Fruit fly (Drosophila melanogaster) whole organism, embryonic: ENCODE results near the gene zyd.

ENCODE experiments used
- C15 ChIP-seq: fragments of 200-800 bp; sonication (Bioruptor generic); IDR thresholded peaks from 3 replicates; pipeline ENCODE4 v1.3.6; 2022; ENCODE audit warnings: missing biosample characterization, missing genetic modification characterization
- CG10959 ChIP-seq: fragments of 200-800 bp; sonication (Bioruptor generic); IDR thresholded peaks from 2 replicates; pipeline ENCODE4 v1.3.6; 2022; ENCODE audit warnings: missing biosample characterization, missing genetic modification characterization
- CG14710 ChIP-seq: fragments of 200-800 bp; sonication (Bioruptor generic); optimal IDR thresholded peaks from 3 replicates; lab custom pipeline; 2019; ENCODE audit warnings: missing biosample characterization, mild to moderate bottlenecking, missing genetic modification characterization, moderate library complexity
- CG1647 ChIP-seq: fragments of 200-800 bp; sonication (Bioruptor generic); optimal IDR thresholded peaks from 3 replicates; lab custom pipeline; 2016; ENCODE audit warnings: missing biosample characterization, missing genetic modification characterization
- CG16863 ChIP-seq: fragments of 200-800 bp; sonication (Bioruptor generic); optimal IDR thresholded peaks from 3 replicates; lab custom pipeline; 2016; ENCODE audit warnings: missing biosample characterization, missing genetic modification characterization
- CG17359 ChIP-seq: fragments of 200-800 bp; sonication (Bioruptor generic); optimal IDR thresholded peaks from 3 replicates; lab custom pipeline; 2018; ENCODE audit warnings: missing biosample characterization, mild to moderate bottlenecking, missing genetic modification characterization, moderate library complexity
- CG17612 ChIP-seq: fragments of 200-800 bp; sonication (Bioruptor generic); IDR thresholded peaks from 2 replicates; pipeline ENCODE4 v1.3.6; 2022; ENCODE audit warnings: missing biosample characterization, missing genetic modification characterization
- CG32532 ChIP-seq: fragments of 200-800 bp; sonication (Bioruptor generic); IDR thresholded peaks from 2 replicates; pipeline ENCODE4 v1.3.6; 2022; ENCODE audit warnings: missing biosample characterization, missing genetic modification characterization
- CG34224 ChIP-seq: fragments of 200-800 bp; sonication (Bioruptor generic); IDR thresholded peaks from 3 replicates; pipeline ENCODE4 v1.3.6; 2022; ENCODE audit warnings: missing biosample characterization, missing genetic modification characterization; ENCODE audit not compliant: partially characterized antibody
- CG34376 ChIP-seq: fragments of 200-800 bp; sonication (Bioruptor generic); optimal IDR thresholded peaks from 2 replicates; lab custom pipeline; 2018; ENCODE audit warnings: missing biosample characterization, mild to moderate bottlenecking, missing genetic modification characterization
- CG3838 ChIP-seq: fragments of 200-800 bp; sonication (Bioruptor generic); optimal IDR thresholded peaks from 3 replicates; lab custom pipeline; 2016; ENCODE audit warnings: missing biosample characterization, missing genetic modification characterization
- CG3847 ChIP-seq: fragments of 200-800 bp; sonication (Bioruptor generic); IDR thresholded peaks from 2 replicates; pipeline ENCODE4 v1.3.6; 2022; ENCODE audit warnings: missing biosample characterization, missing genetic modification characterization
- CG7928 ChIP-seq: fragments of 200-800 bp; sonication (Bioruptor generic); optimal IDR thresholded peaks from 2 replicates; lab custom pipeline; 2017; ENCODE audit warnings: missing biosample characterization, mild to moderate bottlenecking, missing genetic modification characterization
- CG8290 ChIP-seq, 3 experiments: fragments of 200-800 bp; sonication (Bioruptor generic); optimal IDR thresholded peaks; 2 replicates each; lab custom pipeline; 2016 to 2019; ENCODE audit warnings: missing biosample characterization in 3 of 3, missing genetic modification characterization in 3 of 3, mild to moderate bottlenecking in 2 of 3, moderate library complexity in 1 of 3
- CG8359 ChIP-seq: fragments of 200-800 bp; sonication (Bioruptor generic); optimal IDR thresholded peaks from 2 replicates; lab custom pipeline; 2017; ENCODE audit warnings: missing biosample characterization, mild to moderate bottlenecking, missing genetic modification characterization, borderline replicate concordance
- CG9609 ChIP-seq: fragments of 200-800 bp; sonication (Bioruptor generic); optimal IDR thresholded peaks from 3 replicates; lab custom pipeline; 2016; ENCODE audit warnings: missing biosample characterization, missing genetic modification characterization
- Camta ChIP-seq: fragments of 200-800 bp; sonication (Bioruptor generic); optimal IDR thresholded peaks from 2 replicates; lab custom pipeline; 2016; ENCODE audit warnings: missing biosample characterization, missing genetic modification characterization
- CoRest ChIP-seq: fragments of 200-800 bp; sonication (Bioruptor generic); optimal IDR thresholded peaks from 3 replicates; lab custom pipeline; 2018; ENCODE audit warnings: missing biosample characterization, mild to moderate bottlenecking, missing genetic modification characterization, moderate library complexity
- D19B ChIP-seq: fragments of 200-800 bp; sonication (Bioruptor generic); optimal IDR thresholded peaks from 2 replicates; lab custom pipeline; 2017; ENCODE audit warnings: missing biosample characterization, mild to moderate bottlenecking, missing genetic modification characterization
- Dbx ChIP-seq: fragments of 200-800 bp; sonication (Bioruptor generic); IDR thresholded peaks from 3 replicates; pipeline ENCODE4 v1.3.6; 2022; ENCODE audit warnings: missing biosample characterization, missing genetic modification characterization
- Dref ChIP-seq: fragments of 200-800 bp; sonication (Bioruptor generic); IDR thresholded peaks from 2 replicates; pipeline ENCODE4 v1.3.6; 2022; ENCODE audit warnings: missing biosample characterization, missing genetic modification characterization
- E2f1 ChIP-seq: fragments of 200-800 bp; sonication (Bioruptor generic); IDR thresholded peaks from 2 replicates; pipeline ENCODE4 v1.3.6; 2022; ENCODE audit warnings: missing biosample characterization, missing genetic modification characterization
- GATAe ChIP-seq: fragments of 200-800 bp; sonication (Bioruptor generic); conservative IDR thresholded peaks from 2 replicates; pipeline ENCODE4 v1.3.6; 2022; ENCODE audit warnings: missing biosample characterization, missing genetic modification characterization
- HLH4C ChIP-seq: fragments of 200-800 bp; sonication (Bioruptor generic); IDR thresholded peaks from 3 replicates; pipeline ENCODE4 v1.3.6; 2022; ENCODE audit warnings: missing biosample characterization, missing genetic modification characterization; ENCODE audit not compliant: partially characterized antibody
- Hmx ChIP-seq: fragments of 200-800 bp; sonication (Bioruptor generic); optimal IDR thresholded peaks from 2 replicates; lab custom pipeline; 2016; ENCODE audit warnings: missing biosample characterization, missing genetic modification characterization
- Hr3 ChIP-seq: fragments of 200-800 bp; sonication (Bioruptor generic); optimal IDR thresholded peaks from 3 replicates; lab custom pipeline; 2016; ENCODE audit warnings: missing biosample characterization, missing genetic modification characterization
- MESR4 ChIP-seq: fragments of 200-800 bp; sonication (Bioruptor generic); optimal IDR thresholded peaks from 2 replicates; lab custom pipeline; 2018; ENCODE audit warnings: missing biosample characterization, mild to moderate bottlenecking, missing genetic modification characterization, moderate library complexity
- NC2β ChIP-seq: fragments of 200-800 bp; sonication (Bioruptor generic); optimal IDR thresholded peaks from 2 replicates; lab custom pipeline; 2016; ENCODE audit warnings: missing biosample characterization, missing genetic modification characterization
- Pdp1 ChIP-seq, 2 experiments: fragments of 200-800 bp; sonication (Bioruptor generic); optimal IDR thresholded peaks; 3 replicates each; lab custom pipeline; 2016; ENCODE audit warnings: missing biosample characterization in 2 of 2, missing genetic modification characterization in 2 of 2, mild to moderate bottlenecking in 1 of 2, moderate library complexity in 1 of 2
- ase ChIP-seq: fragments of 200-800 bp; sonication (Bioruptor generic); IDR thresholded peaks from 3 replicates; pipeline ENCODE4 v1.3.6; 2022; ENCODE audit warnings: missing biosample characterization, missing genetic modification characterization
- bbx ChIP-seq: fragments of 200-800 bp; sonication (Bioruptor generic); IDR thresholded peaks from 2 replicates; pipeline ENCODE4 v1.3.6; 2022; ENCODE audit warnings: missing biosample characterization, missing genetic modification characterization; ENCODE audit not compliant: partially characterized antibody
- corto ChIP-seq: fragments of 200-800 bp; sonication (Bioruptor generic); optimal IDR thresholded peaks from 2 replicates; lab custom pipeline; 2016; ENCODE audit warnings: missing biosample characterization, mild to moderate bottlenecking, missing genetic modification characterization, moderate library complexity
- exex ChIP-seq: fragments of 200-800 bp; sonication (Bioruptor generic); optimal IDR thresholded peaks from 4 replicates; lab custom pipeline; 2018; ENCODE audit warnings: missing biosample characterization, mild to moderate bottlenecking, missing genetic modification characterization, moderate library complexity
- fru ChIP-seq: fragments of >200 bp; optimal IDR thresholded peaks from 2 replicates; lab custom pipeline; 2017
- gcm2 ChIP-seq: fragments of 200-800 bp; sonication (Bioruptor generic); optimal IDR thresholded peaks from 2 replicates; lab custom pipeline; 2016; ENCODE audit warnings: missing biosample characterization, missing genetic modification characterization
- grn ChIP-seq: fragments of 200-800 bp; sonication (Bioruptor generic); optimal IDR thresholded peaks from 3 replicates; lab custom pipeline; 2017; ENCODE audit warnings: missing biosample characterization, missing genetic modification characterization
- gsb-n ChIP-seq: fragments of 200-800 bp; sonication (Bioruptor generic); optimal IDR thresholded peaks from 3 replicates; lab custom pipeline; 2018; ENCODE audit warnings: missing biosample characterization, mild to moderate bottlenecking, missing genetic modification characterization
- hth ChIP-seq: fragments of >200 bp; optimal IDR thresholded peaks from 2 replicates; lab custom pipeline; 2017; ENCODE audit warnings: inconsistent platforms
- mam ChIP-seq: fragments of 200-800 bp; sonication (Bioruptor generic); optimal IDR thresholded peaks from 3 replicates; lab custom pipeline; 2016; ENCODE audit warnings: missing biosample characterization, missing genetic modification characterization
- mirr ChIP-seq: fragments of 200-800 bp; sonication (Bioruptor generic); optimal IDR thresholded peaks from 3 replicates; lab custom pipeline; 2018; ENCODE audit warnings: missing biosample characterization, mild to moderate bottlenecking, missing genetic modification characterization
- oc ChIP-seq: fragments of 200-800 bp; sonication (Bioruptor generic); optimal IDR thresholded peaks from 2 replicates; lab custom pipeline; 2018; ENCODE audit warnings: missing biosample characterization, mild to moderate bottlenecking, missing genetic modification characterization, moderate library complexity
- org-1 ChIP-seq: fragments of 200-800 bp; sonication (Bioruptor generic); optimal IDR thresholded peaks from 2 replicates; lab custom pipeline; 2017; ENCODE audit warnings: missing biosample characterization, missing genetic modification characterization
- peb ChIP-seq: fragments of 200-800 bp; sonication (Bioruptor generic); IDR thresholded peaks from 2 replicates; pipeline ENCODE4 v1.3.6; 2022; ENCODE audit warnings: missing biosample characterization, missing genetic modification characterization
- pita ChIP-seq: fragments of 200-800 bp; sonication (Bioruptor generic); optimal IDR thresholded peaks from 2 replicates; lab custom pipeline; 2017; ENCODE audit warnings: missing biosample characterization, mild to moderate bottlenecking, missing genetic modification characterization
- psq ChIP-seq: fragments of 200-800 bp; sonication (Bioruptor generic); optimal IDR thresholded peaks from 2 replicates; lab custom pipeline; 2017; ENCODE audit warnings: missing biosample characterization, missing genetic modification characterization
- sob ChIP-seq: fragments of 200-800 bp; sonication (Bioruptor generic); IDR thresholded peaks from 2 replicates; pipeline ENCODE4 v1.3.6; 2022; ENCODE audit warnings: missing biosample characterization, missing genetic modification characterization
- sug ChIP-seq: fragments of 200-800 bp; optimal IDR thresholded peaks from 2 replicates; lab custom pipeline; 2019; ENCODE audit warnings: missing biosample characterization, mild to moderate bottlenecking, missing genetic modification characterization, moderate library complexity
- ttk ChIP-seq: fragments of 200-800 bp; sonication (Bioruptor generic); IDR thresholded peaks from 2 replicates; pipeline ENCODE4 v2.1.2; 2022; ENCODE audit warnings: missing biosample characterization, missing genetic modification characterization
- tx ChIP-seq: fragments of 200-800 bp; sonication (Bioruptor generic); optimal IDR thresholded peaks from 2 replicates; lab custom pipeline; 2016; ENCODE audit warnings: missing biosample characterization, missing genetic modification characterization
- unc-4 ChIP-seq: fragments of 200-800 bp; sonication (Bioruptor generic); IDR thresholded peaks from 2 replicates; pipeline ENCODE4 v1.3.6; 2022; ENCODE audit warnings: missing biosample characterization, missing genetic modification characterization; ENCODE audit not compliant: partially characterized antibody
- vfl ChIP-seq: fragments of 200-800 bp; sonication (Bioruptor generic); optimal IDR thresholded peaks from 2 replicates; lab custom pipeline; 2016; ENCODE audit warnings: missing biosample characterization, missing genetic modification characterization
- vnd ChIP-seq: fragments of 200-800 bp; sonication (Bioruptor generic); IDR thresholded peaks from 3 replicates; pipeline ENCODE4 v1.3.6; 2022; ENCODE audit warnings: missing biosample characterization, missing genetic modification characterization; ENCODE audit not compliant: partially characterized antibody

zyd gene

dm6 chrX:23073402-23073801 is 50.7 kb downstream of the zyd start:
- no peak for TF ChIP-seq ase (GFP tag; lab: Robert Waterston, UW)
- peak; percentile 54 for TF ChIP-seq mirr (GFP tag; lab: Kevin White, UChicago)
- TF ChIP-seq CG10959, result no peak
- TF ChIP-seq Hmx, result no peak
- TF ChIP-seq exex (tag; lab: Kevin White, UChicago), result peak; percentile 71
- no peak for TF ChIP-seq CG3847 (GFP tag; lab: Robert Waterston, UW)
- TF ChIP-seq HLH4C (GFP tag; lab: Robert Waterston, UW), result no peak
- no peak for TF ChIP-seq ttk
- no peak for TF ChIP-seq vfl (GFP tag; lab: Kevin White, UChicago)
- peak; percentile 8 for TF ChIP-seq grn
- no peak for TF ChIP-seq CG7928 (GFP tag; lab: Kevin White, UChicago)
- no peak for TF ChIP-seq CG34224 (GFP tag; lab: Robert Waterston, UW)
- TF ChIP-seq fru (lab: Kevin White, UChicago), result no peak
- TF ChIP-seq CG8290 (GFP tag; optimal IDR thresholded peaks at IDR 0.05; lab: Kevin White, UChicago), result no peak
- no peak for TF ChIP-seq CG8290 (tag; optimal IDR thresholded peaks at IDR 0.05; lab: Kevin White, UChicago)
- peak in 1 of 2 experiments; percentile 29 for TF ChIP-seq Pdp1 (GFP tag; optimal IDR thresholded peaks at IDR 0.05; lab: Kevin White, UChicago)
- no peak for TF ChIP-seq peb (GFP tag; lab: Robert Waterston, UW)
- TF ChIP-seq CG17612 (GFP tag; lab: Robert Waterston, UW), result no peak
- TF ChIP-seq sug (tag; lab: Kevin White, UChicago), result peak; percentile 63
- no peak for TF ChIP-seq CoRest
- no peak for TF ChIP-seq gsb-n
- no peak for TF ChIP-seq hth (lab: Kevin White, UChicago)
- TF ChIP-seq GATAe (GFP tag; lab: Robert Waterston, UW), result peak; percentile 48
- no peak for TF ChIP-seq CG17359 (tag; lab: Kevin White, UChicago)
- peak; percentile 36 for TF ChIP-seq CG34376 (GFP tag; lab: Kevin White, UChicago)
- no peak for TF ChIP-seq CG32532 (GFP tag; lab: Robert Waterston, UW)

DNA sequence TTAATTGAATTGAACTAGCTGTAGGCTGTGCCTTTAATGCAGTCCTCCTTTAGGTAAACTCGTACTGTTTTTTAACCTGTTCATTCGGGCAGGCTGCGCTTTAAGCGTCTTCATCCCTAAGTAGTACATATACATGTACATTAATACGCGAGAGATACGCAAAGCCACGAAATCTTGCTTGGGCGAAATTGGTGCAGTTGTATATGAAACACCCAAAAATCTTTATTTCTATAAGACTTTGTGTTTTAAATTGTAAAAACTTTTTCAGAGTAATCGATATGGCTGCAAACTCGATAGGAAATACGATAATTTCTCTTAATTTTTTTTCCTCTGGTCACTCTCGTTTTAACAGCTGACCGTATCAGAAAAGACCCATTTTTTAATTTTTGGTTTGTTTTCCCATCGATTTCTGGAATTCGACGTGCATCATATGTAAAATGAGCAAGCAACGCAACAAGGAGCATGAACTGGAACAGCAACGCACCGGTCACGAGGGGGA is 59.8 kb downstream of the zyd start, which contains the start of the genes CG17163 and CG17168:
Gene CG17163, minus strand, starts transcription at position 303 of the 499 bp plus-strand sequence.
Gene CG17168, plus strand, starts transcription at position 332 of the 499 bp plus-strand sequence.
- no peak for TF ChIP-seq Camta (GFP tag; lab: Kevin White, UChicago)
- no peak for TF ChIP-seq C15 (GFP tag; lab: Robert Waterston, UW)
- no peak for TF ChIP-seq gcm2 (GFP tag; lab: Kevin White, UChicago)
- no peak for TF ChIP-seq pita (GFP tag; lab: Kevin White, UChicago)
- TF ChIP-seq mam (GFP tag; lab: Kevin White, UChicago), result no peak
- no peak for TF ChIP-seq psq
- TF ChIP-seq CG3838, result no peak
- no peak for TF ChIP-seq CG8359 (GFP tag; lab: Kevin White, UChicago)
- no peak for TF ChIP-seq Dbx (GFP tag; lab: Robert Waterston, UW)
- no peak for TF ChIP-seq CG1647 (GFP tag; lab: Kevin White, UChicago)
- no peak for TF ChIP-seq E2f1 (GFP tag; lab: Robert Waterston, UW)
- TF ChIP-seq oc (tag; lab: Kevin White, UChicago), result no peak
- no peak for TF ChIP-seq corto (GFP tag; lab: Kevin White, UChicago)
- no peak for TF ChIP-seq org-1 (GFP tag; lab: Kevin White, UChicago)
- no peak for TF ChIP-seq tx (GFP tag; lab: Kevin White, UChicago)
- TF ChIP-seq NC2β (GFP tag; lab: Kevin White, UChicago), result no peak
- TF ChIP-seq CG16863, result no peak
- peak; percentile 17 for TF ChIP-seq CG14710 (tag; lab: Kevin White, UChicago)
- 0 out of 2 replicates have a peak, but pooled peaks have one; percentile 32 for TF ChIP-seq unc-4 (GFP tag; lab: Robert Waterston, UW)
- no peak for TF ChIP-seq D19B (GFP tag; lab: Kevin White, UChicago)
- TF ChIP-seq vnd (GFP tag; lab: Robert Waterston, UW), result no peak
- no peak for TF ChIP-seq sob (GFP tag; lab: Robert Waterston, UW)
- peak; percentile 53 for TF ChIP-seq Dref (GFP tag; lab: Robert Waterston, UW)
- no peak for TF ChIP-seq CG9609
- TF ChIP-seq bbx, result no peak
- peak; percentile 6 for TF ChIP-seq MESR4
- TF ChIP-seq Hr3 (GFP tag; lab: Kevin White, UChicago), result no peak
